Fruit fly (Drosophila melanogaster): ENCODE measurements around the gene kmr.

Gene kmr

DNA sequence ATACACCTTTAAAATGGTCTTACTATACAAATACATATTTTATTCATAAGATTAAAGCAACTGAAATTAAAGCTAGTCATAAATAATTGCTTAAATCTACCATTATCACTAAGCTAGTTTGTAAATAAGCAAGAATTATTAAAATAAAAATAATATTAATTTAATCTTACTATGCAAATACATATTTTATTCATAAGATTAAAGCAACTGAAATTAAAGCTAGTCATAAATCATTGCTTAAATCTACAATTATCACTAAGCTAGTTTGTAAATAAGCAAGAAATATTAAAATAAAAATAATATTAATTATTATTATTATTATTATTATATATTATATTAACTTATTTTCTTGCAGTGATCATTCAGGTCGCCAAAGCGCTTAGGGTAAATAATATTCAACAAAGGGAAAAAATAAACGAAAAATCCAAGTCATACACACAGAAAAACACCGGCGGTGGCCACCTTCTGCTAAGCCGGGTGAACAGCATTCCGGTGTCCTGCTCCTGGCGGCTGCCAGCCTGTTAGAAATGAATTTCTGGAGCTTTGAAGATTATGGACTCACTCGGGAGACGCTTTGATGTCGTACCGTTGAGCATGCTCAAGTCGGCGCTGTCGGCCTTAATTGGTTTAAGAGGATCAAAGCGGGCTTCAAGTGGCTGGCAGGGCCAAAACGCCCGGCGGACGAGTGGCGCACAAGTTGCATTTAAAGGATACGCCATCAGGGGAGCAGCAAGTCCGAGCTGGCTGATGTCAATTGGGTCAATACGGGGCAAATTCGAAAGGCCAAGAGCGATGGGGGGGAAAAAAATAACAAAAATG is 89.1 kb downstream of the kmr start (continued):
- peak; percentile 53 for TF ChIP-seq lab (GFP tag; optimal IDR thresholded peaks at IDR 0.05)
- no peak for TF ChIP-seq p53 (GFP tag; optimal IDR thresholded peaks at IDR 0.05)
- no peak for TF ChIP-seq ato (GFP tag; IDR thresholded peaks at IDR 0.05; ENCODE audit: partially characterized antibody)
- TF ChIP-seq onecut (GFP tag; IDR thresholded peaks at IDR 0.05): peak; percentile 28
- TF ChIP-seq CG17186 (GFP tag; optimal IDR thresholded peaks at IDR 0.05): no peak
- TF ChIP-seq knrl (GFP tag; IDR thresholded peaks at IDR 0.05; ENCODE audit: partially characterized antibody): no peak
- TF ChIP-seq CG12104 (GFP tag; optimal IDR thresholded peaks at IDR 0.05): peak; percentile 30
- no peak for TF ChIP-seq Max (GFP tag; optimal IDR thresholded peaks at IDR 0.05)
- no peak for TF ChIP-seq CG6654 (GFP tag; optimal IDR thresholded peaks at IDR 0.05)
- TF ChIP-seq CG2678 (tag; optimal IDR thresholded peaks at IDR 0.05): peak; percentile 76
- no peak for TF ChIP-seq Dp (GFP tag; optimal IDR thresholded peaks at IDR 0.05)
- TF ChIP-seq Sry-δ (GFP tag; optimal IDR thresholded peaks at IDR 0.05): no peak
- no peak for TF ChIP-seq Myb (GFP tag; optimal IDR thresholded peaks at IDR 0.05)
- no peak for TF ChIP-seq CG34376 (GFP tag; optimal IDR thresholded peaks at IDR 0.05)
- TF ChIP-seq sima (GFP tag; optimal IDR thresholded peaks at IDR 0.05): no peak
- TF ChIP-seq cg (GFP tag; optimal IDR thresholded peaks at IDR 0.05): no peak
- TF ChIP-seq Oli (tag; optimal IDR thresholded peaks at IDR 0.05): peak; percentile 37
- TF ChIP-seq HmgD (GFP tag; optimal IDR thresholded peaks at IDR 0.05): no peak
- TF ChIP-seq dmrt99B (tag; optimal IDR thresholded peaks at IDR 0.05): peak; percentile 59
- no peak for TF ChIP-seq ab (GFP tag; optimal IDR thresholded peaks at IDR 0.05)
- TF ChIP-seq Spps (tag; optimal IDR thresholded peaks at IDR 0.05): no peak
- no peak for TF ChIP-seq psq (GFP tag; optimal IDR thresholded peaks at IDR 0.05)
- TF ChIP-seq NFAT (GFP tag; IDR thresholded peaks at IDR 0.05): no peak
- no peak for TF ChIP-seq ranshi (GFP tag; IDR thresholded peaks at IDR 0.05)
- TF ChIP-seq mam (GFP tag; optimal IDR thresholded peaks at IDR 0.05): no peak
- TF ChIP-seq CG17612 (GFP tag; IDR thresholded peaks at IDR 0.05): no peak
- TF ChIP-seq Hmr (GFP tag; optimal IDR thresholded peaks at IDR 0.05): peak; percentile 70
- TF ChIP-seq CG5180 (GFP tag; optimal IDR thresholded peaks at IDR 0.05): no peak
- TF ChIP-seq dpn (GFP tag; optimal IDR thresholded peaks at IDR 0.05): no peak
- no peak for TF ChIP-seq chm (GFP tag; IDR thresholded peaks at IDR 0.05)
- TF ChIP-seq NC2α (GFP tag; optimal IDR thresholded peaks at IDR 0.05): no peak
- TF ChIP-seq Nf-YA (GFP tag; IDR thresholded peaks at IDR 0.05): no peak
- TF ChIP-seq CG15011 (GFP tag; optimal IDR thresholded peaks at IDR 0.05): no peak
- TF ChIP-seq CG4617 (GFP tag; optimal IDR thresholded peaks at IDR 0.05; ENCODE audit: borderline replicate concordance): no peak
- TF ChIP-seq Atf-2 (GFP tag; optimal IDR thresholded peaks at IDR 0.05): no peak
- no peak for TF ChIP-seq CG10959 (GFP tag; IDR thresholded peaks at IDR 0.05)
- no peak for TF ChIP-seq CG43689 (GFP tag; IDR thresholded peaks at IDR 0.05)
- TF ChIP-seq slp2 (GFP tag; optimal IDR thresholded peaks at IDR 0.05): no peak
- no peak for TF ChIP-seq CG4854 (GFP tag; optimal IDR thresholded peaks at IDR 0.05)
- no peak for TF ChIP-seq br (optimal IDR thresholded peaks at IDR 0.05)
- no peak for TF ChIP-seq Dll (GFP tag; IDR thresholded peaks at IDR 0.05; ENCODE audit: partially characterized antibody)
- TF ChIP-seq CG8388 (GFP tag; optimal IDR thresholded peaks at IDR 0.05): peak; percentile 10
- TF ChIP-seq Gsc (GFP tag; IDR thresholded peaks at IDR 0.05): no peak
- TF ChIP-seq CG8478 (optimal IDR thresholded peaks at IDR 0.05): no peak
- no peak for TF ChIP-seq shn (GFP tag; optimal IDR thresholded peaks at IDR 0.05)
- peak; percentile 19; the same call in 1 of the 3 replicates for TF ChIP-seq CG34422 (GFP tag; IDR thresholded peaks at IDR 0.05)
- TF ChIP-seq CG7786 (GFP tag; optimal IDR thresholded peaks at IDR 0.05): no peak
- TF ChIP-seq Sry-β (GFP tag; optimal IDR thresholded peaks at IDR 0.05): no peak
- no peak for TF ChIP-seq Awh (GFP tag; IDR thresholded peaks at IDR 0.05)
- no peak for TF ChIP-seq ap (GFP tag; IDR thresholded peaks at IDR 0.05)
- no peak for TF ChIP-seq jing (GFP tag; optimal IDR thresholded peaks at IDR 0.05)
